Worm (Caenorhabditis elegans) whole organism, L4 larva: ENCODE results near the gene C23H5.12.

Experiments used
- jun-1 ChIP-seq: fragments of 150-350 bp; optimal IDR thresholded peaks from 2 replicates; lab custom pipeline; 2014; ENCODE audit warnings: missing biosample characterization, missing genetic modification reagents, missing genetic modification characterization
- unc-62 ChIP-seq, 3 experiments: fragments of 150-350 bp in 1 of 3; sonication (generic microtip); optimal IDR thresholded peaks in 2 of 3; peaks in 1 of 3; 1 replicate in 1 of 3; 2 replicates in 2 of 3; lab custom pipeline; 2014 to 2017; ENCODE audit warnings: missing biosample characterization in 3 of 3, missing genetic modification characterization in 3 of 3, missing genetic modification reagents in 3 of 3, missing genotype in 1 of 3
- vab-7 ChIP-seq: fragments of 200-800 bp; sonication (Bioruptor generic); IDR thresholded peaks from 2 replicates; pipeline ENCODE4 v1.3.6; 2022; ENCODE audit warnings: missing genetic modification reagents, missing genetic modification characterization, missing compliant biosample characterization

DNA sequence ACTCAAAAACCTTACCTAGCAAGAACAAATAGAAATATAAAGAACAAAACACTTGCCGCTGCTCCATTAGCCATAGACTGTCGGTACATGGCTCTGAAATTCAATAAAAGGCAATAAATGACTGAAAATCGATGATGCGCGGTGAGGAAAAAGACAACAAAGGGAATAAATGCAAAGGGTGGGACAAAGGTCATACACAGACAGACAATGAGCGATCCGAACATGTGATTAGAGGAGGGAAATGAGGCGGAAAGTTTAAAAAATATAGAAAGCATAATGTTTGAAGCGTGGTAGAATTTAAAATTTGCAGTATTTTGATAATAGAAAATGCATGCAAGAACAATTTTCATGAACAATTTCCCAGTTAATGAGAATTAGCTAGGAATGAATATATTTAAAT lies 7.3 kb downstream of the C23H5.12 start, which contains the start of gene C54E4.12:
- TF ChIP-seq jun-1 (tag; lab: Kevin White, UChicago) (no peak), vab-7 (GFP tag; lab: Robert Waterston, UW) (no peak), unc-62 (GFP tag; optimal IDR thresholded peaks at IDR 0.05 in 1 of 2; lab: Kevin White, UChicago) (no peak), unc-62 (tag; optimal IDR thresholded peaks at IDR 0.05; lab: Kevin White, UChicago) (no peak)
